Worm (Caenorhabditis elegans) whole organism, early embryonic: Measurements from ENCODE around the gene clec-231.

Source experiments
- B0310.2 ChIP-seq: sonication (generic microtip); optimal IDR thresholded peaks from 2 replicates; lab custom pipeline; 2016; ENCODE audit warnings: mild to moderate bottlenecking, missing genetic modification characterization, missing compliant biosample characterization
- ama-1 ChIP-seq: fragments of 150-350 bp; optimal IDR thresholded peaks from 2 replicates; lab custom pipeline; 2014
- ceh-13 ChIP-seq: fragments of 200-800 bp; sonication (Bioruptor generic); optimal IDR thresholded peaks from 2 replicates; lab custom pipeline; 2018; ENCODE audit warnings: mild to moderate bottlenecking, missing genetic modification characterization, missing compliant biosample characterization
- ets-7 ChIP-seq: sonication (generic microtip); optimal IDR thresholded peaks from 2 replicates; lab custom pipeline; 2016; ENCODE audit warnings: missing genotype, missing genetic modification characterization, missing compliant biosample characterization
- flt-1 ChIP-seq: fragments of 200-800 bp; sonication (Bioruptor generic); IDR thresholded peaks from 2 replicates; pipeline ENCODE4 v1.3.6; 2022; ENCODE audit warnings: missing genetic modification characterization, missing compliant biosample characterization
- hmg-4 ChIP-seq: fragments of 200-800 bp; sonication (Bioruptor generic); optimal IDR thresholded peaks from 2 replicates; lab custom pipeline; 2018; ENCODE audit warnings: mild to moderate bottlenecking, missing genetic modification characterization, missing compliant biosample characterization
- hnd-1 ChIP-seq: sonication (generic microtip); optimal IDR thresholded peaks from 2 replicates; lab custom pipeline; 2016; ENCODE audit warnings: missing genetic modification characterization, missing compliant biosample characterization
- pes-1 ChIP-seq: fragments of 200-800 bp; sonication (Bioruptor generic); IDR thresholded peaks from 2 replicates; pipeline ENCODE4 v1.3.6; 2022; ENCODE audit warnings: missing genetic modification reagents, missing genetic modification characterization, missing compliant biosample characterization
- scrt-1 ChIP-seq: fragments of 200-800 bp; sonication (Bioruptor generic); IDR thresholded peaks from 2 replicates; pipeline ENCODE4 v1.3.6; 2022; ENCODE audit warnings: missing genetic modification characterization, missing compliant biosample characterization
- sea-1 ChIP-seq: fragments of 200-800 bp; sonication (Bioruptor generic); conservative IDR thresholded peaks from 2 replicates; pipeline ENCODE4 v1.3.6; 2022; ENCODE audit warnings: missing genetic modification characterization, missing compliant biosample characterization
- tbx-11 ChIP-seq: fragments of 200-800 bp; sonication (Bioruptor generic); IDR thresholded peaks from 2 replicates; pipeline ENCODE4 v1.3.6; 2022; ENCODE audit warnings: missing genetic modification characterization, missing compliant biosample characterization
- tbx-37 ChIP-seq: fragments of 200-800 bp; sonication (Bioruptor generic); conservative IDR thresholded peaks from 2 replicates; pipeline ENCODE4 v1.3.6; 2022; ENCODE audit warnings: missing genetic modification reagents, missing genetic modification characterization, missing compliant biosample characterization
- tra-4 ChIP-seq: sonication (generic microtip); optimal IDR thresholded peaks from 2 replicates; lab custom pipeline; 2017; ENCODE audit warnings: missing genetic modification characterization, missing compliant biosample characterization

DNA sequence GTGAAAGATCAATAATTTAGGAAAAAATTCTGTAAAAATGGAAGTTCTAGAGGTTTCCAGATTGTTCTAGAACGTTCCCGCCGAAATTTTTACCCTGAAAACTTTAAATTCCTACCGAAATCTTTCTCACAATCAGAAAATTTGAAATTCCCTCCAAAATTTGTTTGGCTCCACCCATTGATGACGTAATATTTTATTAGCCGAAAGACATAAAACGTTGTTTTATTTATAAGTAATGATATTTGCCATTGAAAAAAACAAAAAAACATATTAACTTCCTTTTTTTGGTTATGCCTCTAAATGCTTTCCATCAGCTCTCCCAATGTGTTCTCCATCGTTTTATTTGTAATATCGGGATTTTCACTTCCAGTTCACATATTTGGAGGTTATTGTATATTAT is 20.2 kb downstream of the clec-231 start, which contains the start of gene srh-295:
- no peak for TF ChIP-seq tra-4
- no peak for TF ChIP-seq flt-1 (GFP tag; lab: Robert Waterston, UW)
- no peak for TF ChIP-seq tbx-37
- TF ChIP-seq ama-1 (lab: Kevin White, UChicago), result no peak
- TF ChIP-seq tbx-11 (GFP tag; lab: Robert Waterston, UW), result no peak
- TF ChIP-seq pes-1 (GFP tag; lab: Robert Waterston, UW), result no peak
- no peak for TF ChIP-seq sea-1 (GFP tag; lab: Robert Waterston, UW)
- TF ChIP-seq hmg-4 (GFP tag; lab: Kevin White, UChicago), result no peak
- TF ChIP-seq ceh-13 (GFP tag; lab: Kevin White, UChicago), result no peak
- TF ChIP-seq ets-7 (tag; lab: Kevin White, UChicago), result no peak
- TF ChIP-seq scrt-1 (GFP tag; lab: Robert Waterston, UW), result no peak
- no peak for TF ChIP-seq B0310.2 (tag; lab: Kevin White, UChicago)
- no peak for TF ChIP-seq hnd-1 (tag; lab: Kevin White, UChicago)
